Fruit fly (Drosophila melanogaster): Measurements from ENCODE around the gene CG4496.

Gene CG4496

dm6 chr2L:7189674-7190073 is at the start of gene CG4496:
Gene CG4496 (minus strand): TSS chr2L:7190010.
- TF ChIP-seq tj (GFP tag; optimal IDR thresholded peaks at IDR 0.05) (no peak), kay (GFP tag; ENCODE audit: borderline replicate concordance) (peak; percentile 16)

dm6 chr2L:7239310-7239709 is 49.5 kb upstream of the CG4496 start:
- TF ChIP-seq CG11617 (GFP tag; optimal IDR thresholded peaks at IDR 0.05): peak; percentile 32
- peak; percentile 54 for TF ChIP-seq ovo (GFP tag; optimal IDR thresholded peaks at IDR 0.05)
- TF ChIP-seq pad (GFP tag; optimal IDR thresholded peaks at IDR 0.05): peak; percentile 34
- TF ChIP-seq CG7101 (tag; optimal IDR thresholded peaks at IDR 0.05): peak; percentile 71
- TF ChIP-seq tj (GFP tag; optimal IDR thresholded peaks at IDR 0.05): no peak
- TF ChIP-seq cnc (optimal IDR thresholded peaks at IDR 0.05): no peak
- TF ChIP-seq CG12768 (GFP tag; optimal IDR thresholded peaks at IDR 0.05): peak; percentile 40
- peak; percentile 42 for TF ChIP-seq CG5204 (GFP tag; optimal IDR thresholded peaks at IDR 0.05)
- TF ChIP-seq Hr96 (GFP tag; optimal IDR thresholded peaks at IDR 0.05): no peak
- no peak for TF ChIP-seq bab1 (GFP tag; optimal IDR thresholded peaks at IDR 0.05)
- peak; percentile 69 for TF ChIP-seq CG33017 (tag; optimal IDR thresholded peaks at IDR 0.05)
- TF ChIP-seq toe (GFP tag; optimal IDR thresholded peaks at IDR 0.05): no peak
- TF ChIP-seq CG7045 (GFP tag; optimal IDR thresholded peaks at IDR 0.05): peak; percentile 61
- TF ChIP-seq Mnt (GFP tag; optimal IDR thresholded peaks at IDR 0.05): peak; percentile 57
- peak; percentile 57 for TF ChIP-seq cic (GFP tag; optimal IDR thresholded peaks at IDR 0.05)
- TF ChIP-seq Clk (GFP tag; optimal IDR thresholded peaks at IDR 0.05): peak; percentile 34
- peak; percentile 4 for TF ChIP-seq CG14711 (tag; optimal IDR thresholded peaks at IDR 0.05)
- TF ChIP-seq Crg-1 (GFP tag; optimal IDR thresholded peaks at IDR 0.05): peak; percentile 57
- TF ChIP-seq CG1620 (GFP tag; optimal IDR thresholded peaks at IDR 0.05): no peak
- no peak for TF ChIP-seq kay (GFP tag; ENCODE audit: borderline replicate concordance)

dm6 chr2L:7232713-7233112 is 42.9 kb upstream of the CG4496 start, which contains the start of gene CG43800:
Gene CG43800 (minus strand): TSS chr2L:7232813.
- TF ChIP-seq CG1620 (GFP tag; optimal IDR thresholded peaks at IDR 0.05) (no peak), Crg-1 (GFP tag; optimal IDR thresholded peaks at IDR 0.05) (no peak), ovo (GFP tag; optimal IDR thresholded peaks at IDR 0.05) (no peak)

- TF ChIP-seq pad (GFP tag; optimal IDR thresholded peaks at IDR 0.05) (no peak), CG7101 (tag; optimal IDR thresholded peaks at IDR 0.05) (no peak), Mnt (GFP tag; optimal IDR thresholded peaks at IDR 0.05) (no peak), Hr96 (GFP tag; optimal IDR thresholded peaks at IDR 0.05) (no peak), CG12768 (GFP tag; optimal IDR thresholded peaks at IDR 0.05) (no peak), Clk (GFP tag; optimal IDR thresholded peaks at IDR 0.05) (no peak), tj (GFP tag; optimal IDR thresholded peaks at IDR 0.05) (no peak), CG7045 (GFP tag; optimal IDR thresholded peaks at IDR 0.05) (no peak), bab1 (GFP tag; optimal IDR thresholded peaks at IDR 0.05) (no peak), CG14711 (tag; optimal IDR thresholded peaks at IDR 0.05) (no peak), cnc (optimal IDR thresholded peaks at IDR 0.05) (no peak), kay (GFP tag; ENCODE audit: borderline replicate concordance) (no peak), toe (GFP tag; optimal IDR thresholded peaks at IDR 0.05) (no peak), CG33017 (tag; optimal IDR thresholded peaks at IDR 0.05) (no peak), CG1620 (GFP tag; optimal IDR thresholded peaks at IDR 0.05) (no peak), CG5204 (GFP tag; optimal IDR thresholded peaks at IDR 0.05) (no peak), Crg-1 (GFP tag; optimal IDR thresholded peaks at IDR 0.05) (no peak)
Measured at dm6 chr2L:7227434-7227833, 37.6 kb upstream of the CG4496 start, which contains the start of gene CG43799. Gene CG43799 (plus strand): TSS chr2L:7227734.

- TF ChIP-seq cic (GFP tag; optimal IDR thresholded peaks at IDR 0.05): no peak
- no peak for TF ChIP-seq CG5204 (GFP tag; optimal IDR thresholded peaks at IDR 0.05)
- TF ChIP-seq bab1 (GFP tag; optimal IDR thresholded peaks at IDR 0.05): no peak
- TF ChIP-seq Hr96 (GFP tag; optimal IDR thresholded peaks at IDR 0.05): no peak
- TF ChIP-seq CG7045 (GFP tag; optimal IDR thresholded peaks at IDR 0.05): no peak
- TF ChIP-seq CG33017 (tag; optimal IDR thresholded peaks at IDR 0.05): no peak
- TF ChIP-seq CG14711 (tag; optimal IDR thresholded peaks at IDR 0.05): no peak
- TF ChIP-seq CG1620 (GFP tag; optimal IDR thresholded peaks at IDR 0.05): no peak
- TF ChIP-seq CG7101 (tag; optimal IDR thresholded peaks at IDR 0.05): no peak
- no peak for TF ChIP-seq CG11617 (GFP tag; optimal IDR thresholded peaks at IDR 0.05)
- no peak for TF ChIP-seq tj (GFP tag; optimal IDR thresholded peaks at IDR 0.05)
- TF ChIP-seq toe (GFP tag; optimal IDR thresholded peaks at IDR 0.05): no peak
Measured at dm6 chr2L:7226587-7226986, 36.8 kb upstream of the CG4496 start.

dm6 chr2L:7222829-7223272 is 33.0 kb upstream of the CG4496 start, which contains the start of gene mEFG1:
Gene mEFG1 (minus strand): TSS chr2L:7223081.
- TF ChIP-seq bab1 (GFP tag; optimal IDR thresholded peaks at IDR 0.05): peak; percentile 28
- peak; percentile 34 for TF ChIP-seq CG14711 (tag; optimal IDR thresholded peaks at IDR 0.05)
- no peak for TF ChIP-seq CG5204 (GFP tag; optimal IDR thresholded peaks at IDR 0.05)
- TF ChIP-seq CG7101 (tag; optimal IDR thresholded peaks at IDR 0.05): peak; percentile 17
- TF ChIP-seq Mnt (GFP tag; optimal IDR thresholded peaks at IDR 0.05): peak; percentile 87
- no peak for TF ChIP-seq CG11617 (GFP tag; optimal IDR thresholded peaks at IDR 0.05)

- TF ChIP-seq cic (GFP tag; optimal IDR thresholded peaks at IDR 0.05) (peak; percentile 38), CG11617 (GFP tag; optimal IDR thresholded peaks at IDR 0.05) (peak; percentile 34), Hr96 (GFP tag; optimal IDR thresholded peaks at IDR 0.05) (no peak), ovo (GFP tag; optimal IDR thresholded peaks at IDR 0.05) (peak; percentile 74), toe (GFP tag; optimal IDR thresholded peaks at IDR 0.05) (no peak), tj (GFP tag; optimal IDR thresholded peaks at IDR 0.05) (peak; percentile 61), CG12768 (GFP tag; optimal IDR thresholded peaks at IDR 0.05) (peak; percentile 30), Crg-1 (GFP tag; optimal IDR thresholded peaks at IDR 0.05) (peak; percentile 18), bab1 (GFP tag; optimal IDR thresholded peaks at IDR 0.05) (peak; percentile 51), CG5204 (GFP tag; optimal IDR thresholded peaks at IDR 0.05) (no peak), pad (GFP tag; optimal IDR thresholded peaks at IDR 0.05) (peak; percentile 76), cnc (optimal IDR thresholded peaks at IDR 0.05) (no peak), CG33017 (tag; optimal IDR thresholded peaks at IDR 0.05) (peak; percentile 27), Mnt (GFP tag; optimal IDR thresholded peaks at IDR 0.05) (peak; percentile 52), CG7045 (GFP tag; optimal IDR thresholded peaks at IDR 0.05) (no peak), CG1620 (GFP tag; optimal IDR thresholded peaks at IDR 0.05) (no peak), CG7101 (tag; optimal IDR thresholded peaks at IDR 0.05) (peak; percentile 48)
Measured at dm6 chr2L:7219650-7220267, 29.9 kb upstream of the CG4496 start, which contains the start of gene CG13784. Gene CG13784 (minus strand): TSS chr2L:7220033.

Data from whole organism, adult.